Fruit fly (Drosophila melanogaster): Measurements from ENCODE around the gene Idgf1.
A peak's percentile ranks its signal among the peaks of the same experiment; 100 is the strongest.

Idgf1 gene

DNA sequence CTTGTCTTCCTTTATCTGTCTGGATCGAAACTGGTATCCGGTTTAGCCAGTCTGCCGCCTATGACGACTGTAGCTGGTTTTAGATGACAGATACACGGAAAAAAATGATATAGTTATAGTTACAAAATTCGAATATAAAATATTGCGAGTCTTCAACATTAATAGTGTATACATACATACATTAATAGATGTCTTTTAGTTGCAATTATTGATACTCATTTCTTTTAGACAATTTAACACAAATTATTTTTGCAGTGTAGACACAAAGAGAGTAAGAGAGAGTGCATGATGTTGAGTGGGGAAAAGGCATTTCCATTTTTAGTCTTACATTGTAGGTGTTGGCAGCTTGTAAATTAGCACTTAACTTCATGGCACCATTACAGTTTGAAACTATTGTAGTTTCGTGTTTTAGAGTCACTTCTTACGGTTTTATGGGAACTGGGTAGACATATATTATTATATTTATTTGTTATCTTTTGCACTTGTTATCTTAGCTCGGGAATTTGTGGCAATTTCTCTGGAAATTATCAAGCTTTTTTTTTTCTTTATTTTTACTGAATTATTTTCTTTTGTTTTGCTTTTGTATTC is 50.2 kb downstream of the Idgf1 start (continued):
- no peak for TF ChIP-seq CG8281 (tag; optimal IDR thresholded peaks at IDR 0.05)
- peak; percentile 75 for TF ChIP-seq CG7786 (GFP tag; optimal IDR thresholded peaks at IDR 0.05)
- TF ChIP-seq hth (optimal IDR thresholded peaks at IDR 0.05), result no peak
- no peak for TF ChIP-seq Bgb (GFP tag; IDR thresholded peaks at IDR 0.05; ENCODE audit: partially characterized antibody)
- TF ChIP-seq mld (GFP tag; IDR thresholded peaks at IDR 0.05; ENCODE audit: partially characterized antibody), result no peak
- peak; percentile 81 for TF ChIP-seq twi (tag; optimal IDR thresholded peaks at IDR 0.05)
- TF ChIP-seq Dip3 (GFP tag; optimal IDR thresholded peaks at IDR 0.05), result no peak
- TF ChIP-seq Mes4 (GFP tag; optimal IDR thresholded peaks at IDR 0.05), result peak; percentile 79
- no peak for TF ChIP-seq kah (GFP tag; optimal IDR thresholded peaks at IDR 0.05)
- TF ChIP-seq ato (GFP tag; IDR thresholded peaks at IDR 0.05; ENCODE audit: partially characterized antibody), result no peak
- no peak for TF ChIP-seq CG5245 (GFP tag; optimal IDR thresholded peaks at IDR 0.05)
- peak; percentile 85 for TF ChIP-seq CG8290 (GFP tag; optimal IDR thresholded peaks at IDR 0.05)
- peak in 1 of 2 experiments; percentile 93 for TF ChIP-seq CG8290 (tag; optimal IDR thresholded peaks at IDR 0.05)
- TF ChIP-seq CG18476 (GFP tag; optimal IDR thresholded peaks at IDR 0.05), result no peak
- no peak for TF ChIP-seq Scr (GFP tag; IDR thresholded peaks at IDR 0.05; ENCODE audit: partially characterized antibody)
- no peak for TF ChIP-seq Mad (GFP tag; optimal IDR thresholded peaks at IDR 0.05)
- TF ChIP-seq Sry-β (GFP tag; optimal IDR thresholded peaks at IDR 0.05), result no peak
- TF ChIP-seq CG2199 (GFP tag; IDR thresholded peaks at IDR 0.05), result no peak
- TF ChIP-seq Atf6 (GFP tag; IDR thresholded peaks at IDR 0.05), result no peak
- TF ChIP-seq dm (GFP tag; optimal IDR thresholded peaks at IDR 0.05), result peak; percentile 73
- TF ChIP-seq CG7839 (tag; optimal IDR thresholded peaks at IDR 0.05), result peak; percentile 34
- peak; percentile 84 for TF ChIP-seq CG9817 (tag; optimal IDR thresholded peaks at IDR 0.05)
- TF ChIP-seq CG31224 (GFP tag; IDR thresholded peaks at IDR 0.05), result no peak
- TF ChIP-seq GATAe (GFP tag; conservative IDR thresholded peaks at IDR 0.05), result no peak
- no peak for TF ChIP-seq CG14441 (GFP tag; IDR thresholded peaks at IDR 0.05)
- TF ChIP-seq CG12299 (tag; optimal IDR thresholded peaks at IDR 0.05), result peak; percentile 91
- no peak for TF ChIP-seq aop (GFP tag; IDR thresholded peaks at IDR 0.05)
- TF ChIP-seq E2f2 (GFP tag; IDR thresholded peaks at IDR 0.05), result peak; percentile 61; the same call in 1 of the 2 replicates
- no peak for TF ChIP-seq Jarid2 (GFP tag; optimal IDR thresholded peaks at IDR 0.05)
- peak; percentile 82 for TF ChIP-seq Ptx1 (GFP tag; IDR thresholded peaks at IDR 0.05)
- no peak for TF ChIP-seq exex (tag; optimal IDR thresholded peaks at IDR 0.05)
- TF ChIP-seq tio (GFP tag; optimal IDR thresholded peaks at IDR 0.05), result peak; percentile 70
- TF ChIP-seq eyg (GFP tag; optimal IDR thresholded peaks at IDR 0.05), result no peak
- TF ChIP-seq CG11723 (GFP tag; optimal IDR thresholded peaks at IDR 0.05), result peak; percentile 83
- TF ChIP-seq shn (GFP tag; optimal IDR thresholded peaks at IDR 0.05), result peak; percentile 56
- peak; percentile 84 for TF ChIP-seq Chrac-16 (GFP tag; optimal IDR thresholded peaks at IDR 0.05)
- TF ChIP-seq sqz (GFP tag; optimal IDR thresholded peaks at IDR 0.05), result no peak
- TF ChIP-seq Hr51 (GFP tag; optimal IDR thresholded peaks at IDR 0.05), result peak; percentile 54 to 93
- no peak for TF ChIP-seq CG10147 (GFP tag; optimal IDR thresholded peaks at IDR 0.05)
- TF ChIP-seq prd (optimal IDR thresholded peaks at IDR 0.05), result no peak
- TF ChIP-seq prd (GFP tag; IDR thresholded peaks at IDR 0.05), result no peak
- TF ChIP-seq CG18764 (GFP tag; optimal IDR thresholded peaks at IDR 0.05), result no peak
- TF ChIP-seq CG12659 (GFP tag; optimal IDR thresholded peaks at IDR 0.05), result peak; percentile 85
- peak; percentile 60 for TF ChIP-seq disco-r (GFP tag; optimal IDR thresholded peaks at IDR 0.05)
- peak; percentile 81 for TF ChIP-seq run (tag; optimal IDR thresholded peaks at IDR 0.05)
- peak; percentile 95 for TF ChIP-seq CG12769 (tag; optimal IDR thresholded peaks at IDR 0.05)
- peak; percentile 95 for TF ChIP-seq CG15601 (tag; optimal IDR thresholded peaks at IDR 0.05)
- no peak for TF ChIP-seq CG4730 (GFP tag; IDR thresholded peaks at IDR 0.05)
- TF ChIP-seq gce (GFP tag; IDR thresholded peaks at IDR 0.05), result no peak
- no peak for TF ChIP-seq Lim3 (GFP tag; IDR thresholded peaks at IDR 0.05)
- peak; percentile 72 for TF ChIP-seq CG4617 (GFP tag; optimal IDR thresholded peaks at IDR 0.05; ENCODE audit: borderline replicate concordance)
